Worm (Caenorhabditis elegans) whole organism, L3 larva: ENCODE measurements around the gene C03B1.7.

Experiments used
- lin-15B ChIP-seq: fragments of 150-350 bp; optimal IDR thresholded peaks from 2 replicates; lab custom pipeline; 2014; ENCODE audit warnings: missing biosample characterization, missing genetic modification characterization
- lin-39 ChIP-seq: fragments of 150-350 bp; optimal IDR thresholded peaks from 2 replicates; lab custom pipeline; 2018; ENCODE audit warnings: missing biosample characterization, missing genetic modification reagents, missing genetic modification characterization
- nhr-76 ChIP-seq: fragments of 150-350 bp; sonication (generic microtip); optimal IDR thresholded peaks from 5 replicates; lab custom pipeline; 2014; ENCODE audit warnings: missing biosample characterization, missing genetic modification characterization
- tbx-2 ChIP-seq: sonication (generic microtip); optimal IDR thresholded peaks from 2 replicates; lab custom pipeline; 2016; ENCODE audit warnings: mild to moderate bottlenecking, missing genetic modification characterization, missing compliant biosample characterization

DNA sequence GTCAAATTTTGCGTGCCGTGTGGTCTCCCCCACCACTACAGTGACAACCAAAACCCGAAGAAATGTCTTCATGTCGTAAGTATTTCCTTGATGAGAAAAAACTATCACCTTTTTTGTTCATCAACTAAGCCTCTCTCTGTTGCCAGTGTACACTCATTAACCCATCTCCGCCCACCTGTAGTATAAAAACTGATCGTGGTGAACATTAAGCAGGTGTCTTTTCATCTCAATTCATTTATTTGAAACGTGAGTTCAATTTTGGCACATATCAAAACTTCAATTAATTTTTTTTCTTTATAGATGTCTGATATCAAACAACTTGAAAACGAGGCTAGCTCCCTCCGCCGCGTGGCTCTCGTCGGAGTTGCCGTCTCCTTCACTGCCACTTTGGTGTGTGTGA lies 10.2 kb upstream of the C03B1.7 start, which contains the start of gene col-170:
- no peak for TF ChIP-seq lin-39 (tag; lab: Kevin White, UChicago)
- TF ChIP-seq tbx-2 = no peak
- TF ChIP-seq nhr-76 (tag; lab: Kevin White, UChicago) = no peak
- no peak for TF ChIP-seq lin-15B (tag; lab: Kevin White, UChicago)
